Worm (Caenorhabditis elegans): ENCODE data around the gene ZK930.6.
A peak's percentile ranks its signal among the peaks of the same experiment; 100 is the strongest.

ZK930.6 gene

DNA sequence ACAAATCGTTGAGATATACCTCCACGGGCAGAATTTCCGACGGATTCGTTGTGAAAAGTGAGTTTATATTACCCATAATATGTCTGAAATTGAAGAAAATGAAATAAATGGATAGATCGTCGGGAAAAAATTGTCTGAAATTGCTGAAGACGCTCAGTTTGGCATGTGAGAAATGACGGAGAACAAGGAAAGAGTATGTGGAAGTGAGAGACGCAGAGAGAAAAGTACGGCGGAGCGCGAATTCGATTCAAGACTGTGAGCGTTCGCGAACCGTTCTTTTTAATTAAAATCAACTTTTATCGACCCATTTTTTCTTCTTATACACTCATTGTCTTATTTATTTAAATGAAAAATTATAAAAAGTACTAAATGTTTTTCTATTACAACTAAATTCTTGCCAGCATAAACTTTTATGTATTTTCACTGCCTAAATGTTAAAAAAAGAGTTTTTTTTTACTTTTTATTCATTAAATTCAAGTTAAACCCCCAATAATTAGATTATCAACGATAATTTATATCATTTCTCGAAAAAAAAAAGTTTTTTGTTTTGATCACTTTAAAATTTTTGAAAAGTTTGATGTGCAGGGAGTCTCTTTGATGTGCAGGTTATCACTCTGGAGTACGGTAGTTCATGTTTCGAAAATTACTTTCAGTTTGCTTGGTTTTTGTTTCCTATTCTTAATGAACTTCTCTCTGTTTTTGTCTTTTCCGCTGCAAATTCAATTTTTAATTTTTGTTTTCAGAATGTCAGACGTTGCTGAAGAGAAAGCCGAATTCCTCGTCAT lies 32.2 kb downstream of the ZK930.6 start, which contains the start of the genes vps-15 and hmg-12:
Gene vps-15, minus strand, starts transcription at position 83 of the 785 bp plus-strand sequence.
Gene hmg-12, plus strand, starts transcription at position 744 of the 785 bp plus-strand sequence.
- TF ChIP-seq ZK546.5 (tag; optimal IDR thresholded peaks at IDR 0.05) (peak; percentile 11), nfya-1 (tag; optimal IDR thresholded peaks at IDR 0.05; ENCODE audit: insufficient read depth) (peak; percentile 24), nhr-25 (tag; optimal IDR thresholded peaks at IDR 0.05) (no peak), hmg-11 (tag; optimal IDR thresholded peaks at IDR 0.05) (peak; percentile 67), lin-15B (tag; optimal IDR thresholded peaks at IDR 0.05) (peak; percentile 54), zag-1 (tag; optimal IDR thresholded peaks at IDR 0.05) (no peak), ama-1 (optimal IDR thresholded peaks at IDR 0.05) (no peak), jun-1 (tag; optimal IDR thresholded peaks at IDR 0.05) (no peak), nhr-23 (tag; optimal IDR thresholded peaks at IDR 0.05) (no peak)

DNA sequence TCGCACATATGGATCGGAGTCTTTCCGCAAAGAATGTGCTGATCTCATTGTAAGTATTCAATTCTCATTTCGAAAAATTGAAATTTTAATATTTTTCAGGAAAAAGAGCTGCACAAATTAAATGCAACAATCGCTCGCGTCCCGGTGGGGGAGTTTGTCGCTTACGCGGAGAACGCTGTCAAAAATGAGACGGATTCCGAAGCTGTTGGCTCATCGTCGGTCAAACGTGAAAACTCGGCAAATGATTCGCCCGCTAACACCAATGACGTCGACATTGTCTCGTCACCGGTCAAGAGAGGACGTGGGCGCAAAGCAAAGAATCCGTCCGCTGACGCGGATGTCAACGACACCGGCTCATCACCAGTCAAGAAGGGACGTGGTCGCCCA lies 32.8 kb downstream of the ZK930.6 start:
- no peak for TF ChIP-seq nhr-67 (tag; optimal IDR thresholded peaks at IDR 0.05)
- TF ChIP-seq nhr-12 (tag; optimal IDR thresholded peaks at IDR 0.05), result no peak
- no peak for TF ChIP-seq fos-1 (tag; optimal IDR thresholded peaks at IDR 0.05)
- no peak for TF ChIP-seq egl-27 (tag; optimal IDR thresholded peaks at IDR 0.05)
- no peak for TF ChIP-seq nhr-23 (tag; optimal IDR thresholded peaks at IDR 0.05)
- TF ChIP-seq sea-2 (GFP tag; optimal IDR thresholded peaks at IDR 0.05), result no peak
- no peak for TF ChIP-seq snpc-4 (tag; optimal IDR thresholded peaks at IDR 0.05)
- no peak for TF ChIP-seq ZK546.5 (tag; optimal IDR thresholded peaks at IDR 0.05)
- TF ChIP-seq fkh-2 (tag; optimal IDR thresholded peaks at IDR 0.05), result no peak
- TF ChIP-seq pqm-1 (tag; optimal IDR thresholded peaks at IDR 0.05), result no peak
- no peak for TF ChIP-seq elt-1 (tag; optimal IDR thresholded peaks at IDR 0.05)
- no peak for TF ChIP-seq nhr-11 (tag; optimal IDR thresholded peaks at IDR 0.05)
- TF ChIP-seq ceh-82 (tag; optimal IDR thresholded peaks at IDR 0.05), result no peak

DNA sequence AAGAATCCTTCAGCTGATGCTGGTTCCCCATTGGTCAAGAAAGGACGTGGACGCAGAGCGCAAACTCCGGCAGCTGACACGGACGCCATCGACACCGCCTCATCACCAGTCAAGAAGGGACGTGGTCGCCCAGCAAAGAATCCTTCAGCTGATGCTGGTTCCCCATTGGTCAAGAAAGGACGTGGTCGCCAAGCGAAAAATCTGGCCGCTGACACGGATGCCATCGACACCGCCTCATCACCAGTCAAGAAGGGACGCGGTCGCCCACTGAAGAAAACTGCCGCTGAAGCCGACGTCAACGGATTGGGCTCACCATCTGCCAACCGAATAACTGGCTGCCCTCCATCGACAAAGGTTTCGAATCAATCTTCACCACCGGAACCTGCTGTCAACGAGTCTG lies 33.2 kb downstream of the ZK930.6 start:
- TF ChIP-seq ceh-82 (tag; optimal IDR thresholded peaks at IDR 0.05) (no peak), elt-2 (tag; optimal IDR thresholded peaks at IDR 0.05) (no peak), jun-1 (tag; optimal IDR thresholded peaks at IDR 0.05) (no peak), zag-1 (tag; optimal IDR thresholded peaks at IDR 0.05) (no peak), daf-12 (tag; optimal IDR thresholded peaks at IDR 0.05) (no peak), nhr-23 (tag; optimal IDR thresholded peaks at IDR 0.05) (no peak)

DNA sequence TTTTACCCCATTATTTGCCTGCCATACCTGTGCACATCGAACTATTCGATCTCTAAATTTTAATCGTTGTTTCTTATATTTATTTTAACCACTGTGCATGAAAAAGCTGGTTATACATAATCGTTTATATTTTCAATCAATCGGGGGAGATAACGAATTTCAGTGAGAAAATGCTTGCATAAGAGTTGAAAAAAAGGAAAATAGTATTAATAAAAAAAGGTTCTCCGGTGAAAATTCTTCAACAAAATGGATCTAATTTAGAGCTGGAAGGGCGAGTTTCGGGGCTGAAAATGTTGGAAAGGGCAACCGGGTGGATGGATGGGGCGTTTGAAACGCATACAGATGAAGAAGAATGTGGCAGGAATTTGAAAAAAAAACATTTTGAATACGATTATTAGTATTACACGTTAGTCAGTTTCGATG lies 33.8 kb downstream of the ZK930.6 start:
- TF ChIP-seq ceh-16 (tag; optimal IDR thresholded peaks at IDR 0.05) (no peak), mml-1 (tag; optimal IDR thresholded peaks at IDR 0.05) (no peak), ceh-82 (tag; optimal IDR thresholded peaks at IDR 0.05) (no peak), ztf-11 (tag; optimal IDR thresholded peaks at IDR 0.05) (no peak), nhr-11 (tag; optimal IDR thresholded peaks at IDR 0.05) (no peak), fkh-2 (tag; optimal IDR thresholded peaks at IDR 0.05) (no peak), ama-1 (optimal IDR thresholded peaks at IDR 0.05) (peak; percentile 57), ceh-28 (tag; optimal IDR thresholded peaks at IDR 0.05) (no peak)

DNA sequence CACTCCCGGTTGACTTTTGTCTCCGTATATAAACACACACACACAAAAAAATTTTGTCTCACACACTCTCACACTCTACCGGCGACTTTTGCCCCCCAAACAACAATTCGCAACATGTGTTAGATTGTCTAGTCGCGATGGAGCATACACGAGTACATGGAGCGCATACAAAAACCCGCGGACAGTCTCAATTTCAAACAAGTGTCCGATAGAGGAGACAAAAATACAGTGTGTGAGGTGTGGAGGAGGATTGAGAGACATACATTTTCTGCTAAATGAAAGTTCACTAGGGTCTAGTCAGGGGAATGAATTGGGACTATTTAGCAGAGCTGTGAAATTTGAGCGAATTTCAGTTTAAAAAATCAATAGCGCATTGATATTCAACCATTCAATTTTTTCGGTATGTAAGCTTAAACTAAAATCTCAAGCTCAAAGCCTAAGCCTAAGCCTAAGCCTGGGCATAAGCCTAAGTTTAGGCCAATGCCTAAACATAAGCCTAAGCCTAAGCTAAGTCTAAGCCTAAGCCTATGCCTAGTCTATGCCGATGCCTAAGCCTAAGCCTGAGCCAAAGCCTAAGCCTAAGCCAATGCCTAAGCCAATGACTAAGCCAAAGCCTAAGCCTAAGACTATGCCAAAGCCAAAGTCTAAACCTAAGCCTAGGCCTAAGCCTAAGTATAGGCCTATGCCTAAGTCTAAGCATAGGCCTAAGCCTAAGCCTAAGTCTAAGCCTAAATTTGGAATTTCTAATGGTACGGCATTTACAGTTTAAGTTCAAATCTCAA lies 39.2 kb downstream of the ZK930.6 start:
- TF ChIP-seq pha-4 (tag; optimal IDR thresholded peaks at IDR 0.05) (peak; percentile 73), ztf-11 (tag; optimal IDR thresholded peaks at IDR 0.05) (no peak), sea-2 (GFP tag; optimal IDR thresholded peaks at IDR 0.05) (no peak), elt-3 (tag; optimal IDR thresholded peaks at IDR 0.05) (no peak), elt-2 (tag; optimal IDR thresholded peaks at IDR 0.05) (no peak), nhr-77 (tag; optimal IDR thresholded peaks at IDR 0.05) (no peak), mdl-1 (tag; optimal IDR thresholded peaks at IDR 0.05) (no peak), nfya-1 (tag; optimal IDR thresholded peaks at IDR 0.05; ENCODE audit: insufficient read depth) (no peak)
